Worm (Caenorhabditis elegans) whole organism, L4/young adult: Measurements from ENCODE around the gene rpc-25.

Experiments used
- W03F9.2 ChIP-seq: fragments of 150-350 bp; optimal IDR thresholded peaks from 2 replicates; lab custom pipeline; 2014; ENCODE audit warnings: missing biosample characterization, missing genetic modification characterization
- dao-5 ChIP-seq: sonication (generic microtip); optimal IDR thresholded peaks from 2 replicates; lab custom pipeline; 2016; ENCODE audit warnings: missing genotype, missing genetic modification characterization, moderate library complexity, missing compliant biosample characterization

DNA sequence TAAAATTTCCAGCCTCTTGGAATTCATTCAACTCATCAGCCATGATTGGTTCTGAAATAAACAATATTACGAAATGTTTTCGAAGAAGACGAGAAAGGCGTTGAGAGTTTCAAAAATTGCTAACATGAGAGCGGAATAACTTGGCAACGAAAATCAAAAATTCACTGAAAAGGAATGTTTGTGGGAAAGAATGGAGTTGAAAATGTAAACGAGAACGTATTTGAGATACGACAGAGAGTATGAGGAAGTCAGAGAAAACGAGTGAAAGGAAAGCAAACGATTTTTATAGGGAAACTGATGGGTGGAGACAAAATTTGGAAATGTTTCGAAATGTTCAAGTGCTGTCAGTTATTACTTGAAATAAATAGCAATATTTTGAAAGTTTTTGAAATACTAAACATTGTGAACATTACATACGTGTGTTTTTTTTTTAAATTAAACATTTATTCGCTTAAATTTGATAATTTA, 48.6 kb upstream of the rpc-25 start, which contains the start of gene rop-1:
- TF ChIP-seq dao-5 (tag; lab: Kevin White, UChicago) (no peak), W03F9.2 (tag; lab: Kevin White, UChicago) (no peak)
